Fruit fly (Drosophila melanogaster) whole organism, prepupa: ENCODE measurements around the gene RhoGAP71E.

Source experiments
- CG3032 ChIP-seq: fragments of 200-800 bp; optimal IDR thresholded peaks from 2 replicates; lab custom pipeline; 2019; ENCODE audit warnings: missing biosample characterization, mild to moderate bottlenecking, missing genetic modification characterization, moderate library complexity
- CG6854 ChIP-seq: fragments of 200-800 bp; sonication (Bioruptor generic); optimal IDR thresholded peaks from 2 replicates; lab custom pipeline; 2017; ENCODE audit warnings: missing biosample characterization, mild to moderate bottlenecking, missing genetic modification characterization
- CG8632 ChIP-seq: fragments of 200-800 bp; sonication (Bioruptor generic); optimal IDR thresholded peaks from 3 replicates; lab custom pipeline; 2016; ENCODE audit warnings: missing biosample characterization, missing genetic modification characterization
- Eip75B ChIP-seq: fragments of 200-800 bp; sonication (Bioruptor generic); optimal IDR thresholded peaks from 3 replicates; lab custom pipeline; 2016; ENCODE audit warnings: missing biosample characterization, missing genetic modification characterization
- OdsH ChIP-seq: fragments of 200-800 bp; sonication (Bioruptor generic); optimal IDR thresholded peaks from 3 replicates; lab custom pipeline; 2016; ENCODE audit warnings: missing biosample characterization, missing genetic modification characterization
- dsx ChIP-seq: fragments of 200-800 bp; optimal IDR thresholded peaks from 3 replicates; lab custom pipeline; 2019; ENCODE audit warnings: missing biosample characterization, mild to moderate bottlenecking, missing genetic modification characterization, moderate library complexity; ENCODE audit not compliant: poor library complexity, severe bottlenecking
- esn ChIP-seq: fragments of 200-800 bp; sonication (Bioruptor generic); optimal IDR thresholded peaks from 2 replicates; lab custom pipeline; 2016; ENCODE audit warnings: missing biosample characterization, mild to moderate bottlenecking, missing genetic modification characterization, moderate library complexity
- topi ChIP-seq: fragments of 200-800 bp; sonication (Bioruptor generic); optimal IDR thresholded peaks from 3 replicates; lab custom pipeline; 2016; ENCODE audit warnings: missing biosample characterization, missing genetic modification characterization

DNA sequence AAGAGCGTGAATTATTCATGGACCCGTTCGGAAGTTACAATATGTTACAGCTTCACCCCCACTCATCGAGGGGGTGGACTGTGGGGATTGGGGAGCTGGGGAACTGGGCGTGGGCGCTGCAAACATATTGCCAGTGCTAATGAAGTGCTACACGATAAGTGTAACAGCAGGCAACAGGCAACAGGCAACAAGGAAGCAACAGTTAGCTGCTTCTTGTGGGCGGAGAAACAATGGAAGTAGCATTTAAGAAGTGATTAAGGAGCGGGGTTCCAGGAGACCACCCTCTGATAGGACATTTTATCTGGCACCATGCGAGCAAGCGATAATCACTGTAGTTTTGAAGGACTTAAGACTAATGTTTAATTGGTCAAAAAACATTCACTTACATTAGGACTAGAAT, 47.4 kb upstream of the RhoGAP71E start:
- TF ChIP-seq CG8632 (GFP tag; lab: Kevin White, UChicago) (no peak), CG6854 (GFP tag; lab: Kevin White, UChicago) (no peak), Eip75B (no peak), esn (GFP tag; lab: Kevin White, UChicago) (no peak), OdsH (GFP tag; lab: Kevin White, UChicago) (no peak), dsx (GFP tag; lab: Kevin White, UChicago) (no peak), CG3032 (tag; lab: Kevin White, UChicago) (no peak), topi (GFP tag; lab: Kevin White, UChicago) (no peak)
